Worm (Caenorhabditis elegans) whole organism, L4 larva: Measurements from ENCODE around the gene K01A6.8.

Experiments
- ZK337.2 ChIP-seq: fragments of 200-800 bp; sonication (Bioruptor generic); IDR thresholded peaks from 2 replicates; pipeline ENCODE4 v1.3.6; 2022; ENCODE audit warnings: missing genetic modification reagents, missing genetic modification characterization, missing compliant biosample characterization
- aha-1 ChIP-seq: fragments of 150-350 bp; peaks from one replicate; lab custom pipeline; 2014; ENCODE audit warnings: missing biosample characterization, missing genetic modification characterization
- ama-1 ChIP-seq: fragments of 150-350 bp; optimal IDR thresholded peaks from 2 replicates; lab custom pipeline; 2014; ENCODE audit warnings: inconsistent platforms, mixed read lengths
- ceh-82 ChIP-seq: sonication (generic microtip); optimal IDR thresholded peaks from 2 replicates; lab custom pipeline; 2017; ENCODE audit warnings: missing biosample characterization, missing genetic modification characterization
- ces-1 ChIP-seq: fragments of 150-350 bp; sonication (generic microtip); optimal IDR thresholded peaks from 4 replicates; lab custom pipeline; 2014; ENCODE audit warnings: missing biosample characterization, missing genetic modification reagents, missing genetic modification characterization
- daf-19 ChIP-seq: fragments of 200-800 bp; sonication (Bioruptor generic); conservative IDR thresholded peaks from 2 replicates; pipeline ENCODE4 v1.3.6; 2022; ENCODE audit warnings: missing genetic modification characterization, missing compliant biosample characterization
- dmd-6 ChIP-seq: fragments of 200-800 bp; sonication (Bioruptor generic); IDR thresholded peaks from 2 replicates; pipeline ENCODE4 v1.3.6; 2022; ENCODE audit warnings: missing genetic modification reagents, missing genetic modification characterization, missing compliant biosample characterization
- egl-27 ChIP-seq: sonication (generic microtip); optimal IDR thresholded peaks from 3 replicates; lab custom pipeline; 2017; ENCODE audit warnings: missing biosample characterization, missing genetic modification reagents, missing genetic modification characterization
- fkh-10 ChIP-seq: fragments of 150-350 bp; optimal IDR thresholded peaks from 2 replicates; lab custom pipeline; 2014; ENCODE audit warnings: missing biosample characterization, missing genetic modification reagents, missing genetic modification characterization
- gei-8 ChIP-seq: fragments of 200-800 bp; sonication (Bioruptor generic); optimal IDR thresholded peaks from 2 replicates; lab custom pipeline; 2018; ENCODE audit warnings: mild to moderate bottlenecking, missing genetic modification characterization, missing compliant biosample characterization
- hif-1 ChIP-seq, 2 experiments: sonication (generic microtip); optimal IDR thresholded peaks; 2 replicates each; lab custom pipeline; 2016 to 2017; ENCODE audit warnings: missing compliant biosample characterization in 2 of 2, missing genetic modification characterization in 2 of 2, missing genetic modification reagents in 2 of 2, missing genotype in 2 of 2, mild to moderate bottlenecking in 1 of 2
- hlh-11 ChIP-seq: fragments of 200-800 bp; sonication (Bioruptor generic); optimal IDR thresholded peaks from 2 replicates; lab custom pipeline; 2018; ENCODE audit warnings: mild to moderate bottlenecking, missing genetic modification characterization, missing compliant biosample characterization
- lim-7 ChIP-seq: fragments of 200-800 bp; sonication (Bioruptor generic); IDR thresholded peaks from 2 replicates; pipeline ENCODE4 v1.3.6; 2022; ENCODE audit warnings: missing genetic modification characterization, missing compliant biosample characterization
- lin-1 ChIP-seq: fragments of 200-800 bp; sonication (Bioruptor generic); IDR thresholded peaks from 2 replicates; pipeline ENCODE4 v1.3.6; 2022; ENCODE audit warnings: missing genetic modification reagents, missing genetic modification characterization, missing compliant biosample characterization
- lsy-2 ChIP-seq, 2 experiments: fragments of 150-350 bp in 1 of 2; sonication (generic microtip) in 1 of 2; optimal IDR thresholded peaks; 2 replicates each; lab custom pipeline; 2014 to 2017; ENCODE audit warnings: missing biosample characterization in 2 of 2, missing genetic modification characterization in 2 of 2
- madf-5 ChIP-seq, 2 experiments: fragments of 200-800 bp; sonication (Bioruptor generic); IDR thresholded peaks; 2 replicates each; pipeline ENCODE4 v1.3.6; 2022; ENCODE audit warnings: missing compliant biosample characterization in 2 of 2, missing genetic modification characterization in 2 of 2
- nhr-11 ChIP-seq: fragments of 150-350 bp; optimal IDR thresholded peaks from 2 replicates; lab custom pipeline; 2014; ENCODE audit warnings: missing biosample characterization, missing genetic modification characterization
- nhr-111 ChIP-seq: fragments of 200-800 bp; sonication (Bioruptor generic); optimal IDR thresholded peaks from 2 replicates; lab custom pipeline; 2018; ENCODE audit warnings: mild to moderate bottlenecking, missing genetic modification characterization, missing compliant biosample characterization
- nhr-28 ChIP-seq: fragments of 150-350 bp; optimal IDR thresholded peaks from 2 replicates; lab custom pipeline; 2014; ENCODE audit warnings: missing biosample characterization, missing genetic modification characterization
- nhr-48 ChIP-seq: sonication (generic microtip); optimal IDR thresholded peaks from 2 replicates; lab custom pipeline; 2016; ENCODE audit warnings: mild to moderate bottlenecking, missing genetic modification characterization, missing compliant biosample characterization
- pqm-1 ChIP-seq: sonication (generic microtip); optimal IDR thresholded peaks from 2 replicates; lab custom pipeline; 2017; ENCODE audit warnings: missing biosample characterization, missing genetic modification characterization
- rbr-2 ChIP-seq: sonication (generic microtip); optimal IDR thresholded peaks from 2 replicates; lab custom pipeline; 2016; ENCODE audit warnings: missing genotype, missing genetic modification characterization, missing compliant biosample characterization
- sdz-12 ChIP-seq: fragments of 200-800 bp; sonication (Bioruptor generic); optimal IDR thresholded peaks from 2 replicates; lab custom pipeline; 2018; ENCODE audit warnings: mild to moderate bottlenecking, missing genetic modification characterization, missing compliant biosample characterization
- unc-130 ChIP-seq: sonication (generic microtip); optimal IDR thresholded peaks from 2 replicates; lab custom pipeline; 2016; ENCODE audit warnings: missing genetic modification reagents, missing genetic modification characterization, missing compliant biosample characterization
- unc-62 ChIP-seq, 3 experiments: fragments of 150-350 bp in 1 of 3; sonication (generic microtip); optimal IDR thresholded peaks in 2 of 3; peaks in 1 of 3; 1 replicate in 1 of 3; 2 replicates in 2 of 3; lab custom pipeline; 2014 to 2017; ENCODE audit warnings: missing biosample characterization in 3 of 3, missing genetic modification characterization in 3 of 3, missing genetic modification reagents in 3 of 3, missing genotype in 1 of 3

Gene K01A6.8

ce11 chrIV:11738092-11738617, 986 bp upstream of the K01A6.8 start, which contains the start of gene K01A6.7:
Gene K01A6.7, minus strand, starts transcription at chrIV:11738567.
- peak; percentile 95 for TF ChIP-seq aha-1 (tag; lab: Kevin White, UChicago)
- no peak for TF ChIP-seq ceh-82 (tag; lab: Kevin White, UChicago)

- TF ChIP-seq nhr-111 (GFP tag; lab: Kevin White, UChicago) (no peak), aha-1 (tag; lab: Kevin White, UChicago) (peak; percentile 22)
Observed at ce11 chrIV:11735025-11735424, 2.1 kb downstream of the K01A6.8 start, which contains the start of gene K01A6.6. Gene K01A6.6, plus strand, starts transcription at chrIV:11735325.

ce11 chrIV:11723255-11723654, 13.9 kb downstream of the K01A6.8 start:
- TF ChIP-seq ces-1 (GFP tag; lab: Kevin White, UChicago) (peak; percentile 4), madf-5 (GFP tag; IDR thresholded peaks at IDR 0.05; lab: Robert Waterston, UW) (no peak), egl-27 (tag; lab: Kevin White, UChicago) (no peak), fkh-10 (GFP tag; lab: Kevin White, UChicago) (peak; percentile 44), lin-1 (GFP tag; lab: Robert Waterston, UW) (no peak), unc-130 (GFP tag; lab: Kevin White, UChicago) (no peak), hif-1 (tag; optimal IDR thresholded peaks at IDR 0.05; lab: Kevin White, UChicago) (no peak), nhr-28 (tag; lab: Kevin White, UChicago) (no peak), ZK337.2 (no peak)
- TF ChIP-seq, all 104 proteins: peak for 2

- TF ChIP-seq pqm-1 (tag; lab: Kevin White, UChicago) (peak; percentile 90), sdz-12 (GFP tag; lab: Kevin White, UChicago) (no peak), gei-8 (GFP tag; lab: Kevin White, UChicago) (no peak), nhr-28 (tag; lab: Kevin White, UChicago) (peak; percentile 58), unc-62 (GFP tag; optimal IDR thresholded peaks at IDR 0.05 in 1 of 2; lab: Kevin White, UChicago) (peak in 1 of 2 experiments; percentile 51), unc-62 (tag; optimal IDR thresholded peaks at IDR 0.05; lab: Kevin White, UChicago) (no peak), hlh-11 (tag; lab: Kevin White, UChicago) (peak; percentile 33)
- TF ChIP-seq, all 104 proteins: peak for 4
Observed at ce11 chrIV:11721878-11722277, 15.3 kb downstream of the K01A6.8 start.

ce11 chrIV:11718653-11719052, 18.5 kb downstream of the K01A6.8 start:
- TF ChIP-seq unc-62 (GFP tag; optimal IDR thresholded peaks at IDR 0.05 in 1 of 2; lab: Kevin White, UChicago) (peak in 1 of 2 experiments; percentile 51), unc-62 (tag; optimal IDR thresholded peaks at IDR 0.05; lab: Kevin White, UChicago) (no peak), ama-1 (lab: Kevin White, UChicago) (no peak), dmd-6 (GFP tag; lab: Robert Waterston, UW) (0 out of 2 replicates have a peak, but pooled peaks have one; percentile 10)

ce11 chrIV:11717094-11717876, 19.9 kb downstream of the K01A6.8 start:
- no peak for TF ChIP-seq nhr-48 (tag; lab: Kevin White, UChicago)
- TF ChIP-seq ces-1 (GFP tag; lab: Kevin White, UChicago), result peak; percentile 23
- no peak for TF ChIP-seq lim-7 (GFP tag; lab: Robert Waterston, UW)
- TF ChIP-seq rbr-2 (tag; lab: Kevin White, UChicago), result no peak
- TF ChIP-seq ama-1 (lab: Kevin White, UChicago), result no peak
- TF ChIP-seq daf-19 (GFP tag; lab: Robert Waterston, UW), result no peak
- peak in 1 of 2 experiments; percentile 8 for TF ChIP-seq lsy-2 (tag; optimal IDR thresholded peaks at IDR 0.05; lab: Kevin White, UChicago)
- no peak for TF ChIP-seq hif-1 (tag; optimal IDR thresholded peaks at IDR 0.05; lab: Kevin White, UChicago)

- TF ChIP-seq lsy-2 (tag; optimal IDR thresholded peaks at IDR 0.05; lab: Kevin White, UChicago) (no peak), nhr-11 (tag; lab: Kevin White, UChicago) (peak; percentile 18)
Observed at ce11 chrIV:11716414-11716813, 20.8 kb downstream of the K01A6.8 start.
